Worm (Caenorhabditis elegans): ENCODE measurements around the gene R10F2.6.

DNA sequence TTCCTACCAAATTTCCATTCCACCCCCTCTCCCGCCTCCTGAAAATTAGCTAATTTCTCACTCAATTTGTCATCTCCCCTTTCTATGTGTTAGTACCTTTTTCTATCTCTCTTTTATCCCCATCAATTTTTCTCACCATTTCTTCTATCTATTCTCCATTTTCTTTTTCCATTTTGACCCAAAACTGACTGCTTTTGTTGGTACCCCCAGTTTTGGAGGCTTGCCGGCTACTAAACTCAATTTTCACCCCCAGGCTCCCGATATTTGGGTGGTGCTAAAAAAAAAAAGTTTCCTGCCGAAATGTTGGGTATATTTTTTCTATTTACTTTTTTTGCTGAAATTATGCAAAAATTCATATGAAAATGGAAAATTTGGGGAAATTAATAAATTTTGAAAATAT is 36.1 kb downstream of the R10F2.6 start:
- TF ChIP-seq nhr-11 (tag; optimal IDR thresholded peaks at IDR 0.05) = no peak
- no peak for TF ChIP-seq ttx-3 (tag; optimal IDR thresholded peaks at IDR 0.05)
- TF ChIP-seq unc-42 (tag; optimal IDR thresholded peaks at IDR 0.05) = peak; percentile 60
- no peak for TF ChIP-seq tbx-7 (tag; optimal IDR thresholded peaks at IDR 0.05)
- TF ChIP-seq tbx-2 (tag; optimal IDR thresholded peaks at IDR 0.05) = no peak
- TF ChIP-seq eyg-1 (tag; optimal IDR thresholded peaks at IDR 0.05) = no peak
- no peak for TF ChIP-seq fax-1 (tag; optimal IDR thresholded peaks at IDR 0.05)
- no peak for TF ChIP-seq ceh-48 (tag; optimal IDR thresholded peaks at IDR 0.05)
- TF ChIP-seq pqm-1 (tag; optimal IDR thresholded peaks at IDR 0.05) = no peak
- no peak for TF ChIP-seq pat-9 (tag; optimal IDR thresholded peaks at IDR 0.05)

Data from whole organism, late embryonic.